Fruit fly (Drosophila melanogaster) whole organism, wandering third instar larva: Measurements from ENCODE around the gene boss.

Source experiments
- Abd-B ChIP-seq: fragments of >200 bp; optimal IDR thresholded peaks from 2 replicates; lab custom pipeline; 2017; ENCODE audit warnings: missing biosample characterization, missing genetic modification characterization
- CG32264 ChIP-seq: fragments of 200-800 bp; sonication (Bioruptor generic); optimal IDR thresholded peaks from 2 replicates; lab custom pipeline; 2016; ENCODE audit warnings: missing biosample characterization, missing genetic modification characterization
- CG9705 ChIP-seq: fragments of 200-800 bp; sonication (Bioruptor generic); optimal IDR thresholded peaks from 2 replicates; lab custom pipeline; 2018; ENCODE audit warnings: missing biosample characterization, mild to moderate bottlenecking, missing genetic modification characterization
- Dfd ChIP-seq: fragments of >200 bp; optimal IDR thresholded peaks from 2 replicates; lab custom pipeline; 2017; ENCODE audit warnings: missing biosample characterization, missing genetic modification characterization
- Dif ChIP-seq: fragments of 200-275, 200-300 bp; sonication (Bioruptor generic); optimal IDR thresholded peaks from 2 replicates; lab custom pipeline; 2018; ENCODE audit warnings: missing biosample characterization, missing genetic modification characterization; ENCODE audit not compliant: partially characterized antibody
- GATAd ChIP-seq: sonication (Bioruptor generic); optimal IDR thresholded peaks from 2 replicates; lab custom pipeline; 2016; ENCODE audit warnings: missing biosample characterization, missing genetic modification characterization
- HLH106 ChIP-seq: fragments of 200-800 bp; optimal IDR thresholded peaks from 3 replicates; lab custom pipeline; 2019; ENCODE audit warnings: missing biosample characterization, mild to moderate bottlenecking, missing genetic modification characterization, moderate library complexity
- Hnf4 ChIP-seq: fragments of 200-800 bp; sonication (Bioruptor generic); optimal IDR thresholded peaks from 2 replicates; lab custom pipeline; 2016; ENCODE audit warnings: missing biosample characterization, mild to moderate bottlenecking, missing genetic modification characterization
- Hr78 ChIP-seq: fragments of >200 bp; optimal IDR thresholded peaks from 2 replicates; lab custom pipeline; 2017; ENCODE audit warnings: missing biosample characterization, missing genetic modification characterization
- Hr83 ChIP-seq: fragments of 200-300 bp; sonication (Bioruptor generic); optimal IDR thresholded peaks from 2 replicates; lab custom pipeline; 2016; ENCODE audit warnings: missing biosample characterization, mild to moderate bottlenecking, missing genetic modification characterization, moderate library complexity; ENCODE audit not compliant: poor library complexity, severe bottlenecking
- Mio ChIP-seq: sonication (Bioruptor generic); optimal IDR thresholded peaks from 2 replicates; lab custom pipeline; 2016; ENCODE audit warnings: missing biosample characterization, missing genetic modification characterization
- N ChIP-seq: fragments of >200 bp; optimal IDR thresholded peaks from 2 replicates; lab custom pipeline; 2018; ENCODE audit warnings: missing biosample characterization, missing external identifiers, missing genetic modification characterization
- OdsH ChIP-seq: fragments of 200-800 bp; sonication (Bioruptor generic); optimal IDR thresholded peaks from 2 replicates; lab custom pipeline; 2016; ENCODE audit warnings: missing biosample characterization, mild to moderate bottlenecking, missing genetic modification characterization
- Rel ChIP-seq, 2 experiments: fragments of 200-800 bp; sonication (Bioruptor generic) in 1 of 2; optimal IDR thresholded peaks; 2 replicates in 1 of 2; 3 replicates in 1 of 2; lab custom pipeline; 2016 to 2019; ENCODE audit warnings: mild to moderate bottlenecking in 2 of 2, missing biosample characterization in 2 of 2, missing genetic modification characterization in 2 of 2, moderate library complexity in 1 of 2
- Vsx2 ChIP-seq: fragments of 200-300, 225-300 bp; sonication (Bioruptor generic); optimal IDR thresholded peaks from 2 replicates; lab custom pipeline; 2018; ENCODE audit warnings: missing biosample characterization, missing genetic modification characterization; ENCODE audit not compliant: partially characterized antibody
- br ChIP-seq: fragments of 200-800 bp; sonication (Bioruptor generic); optimal IDR thresholded peaks from 2 replicates; lab custom pipeline; 2016; ENCODE audit warnings: missing biosample characterization, missing genetic modification characterization
- brk ChIP-seq: fragments of 200-800 bp; sonication (Bioruptor generic); optimal IDR thresholded peaks from 2 replicates; lab custom pipeline; 2016; ENCODE audit warnings: missing biosample characterization, mild to moderate bottlenecking, missing genetic modification characterization
- dl ChIP-seq, 2 experiments: fragments of 175-275, 200-275 bp in 1 of 2; fragments of 200-275 bp in 1 of 2; sonication (Bioruptor generic); optimal IDR thresholded peaks; lab custom pipeline; 2018; ENCODE audit warnings: mild to moderate bottlenecking in 2 of 2, missing biosample characterization in 2 of 2, missing genetic modification characterization in 2 of 2, moderate library complexity in 2 of 2; ENCODE audit not compliant: partially characterized antibody in 2 of 2, insufficient read depth in 1 of 2
- dmrt93B ChIP-seq: fragments of 200-800 bp; sonication (Bioruptor generic); optimal IDR thresholded peaks from 2 replicates; lab custom pipeline; 2018; ENCODE audit warnings: missing biosample characterization, mild to moderate bottlenecking, missing genetic modification characterization
- ey ChIP-seq: fragments of 200-800 bp; sonication (Bioruptor generic); optimal IDR thresholded peaks from 2 replicates; lab custom pipeline; 2016; ENCODE audit warnings: missing biosample characterization, missing genetic modification characterization
- foxo ChIP-seq, 2 experiments: fragments of 200-800 bp; sonication (Bioruptor generic); optimal IDR thresholded peaks; 2 replicates in 1 of 2; 3 replicates in 1 of 2; lab custom pipeline; 2016 to 2017; ENCODE audit warnings: missing biosample characterization in 2 of 2, missing genetic modification characterization in 2 of 2
- fru ChIP-seq: fragments of 200-800 bp; sonication (Bioruptor generic); optimal IDR thresholded peaks from 3 replicates; lab custom pipeline; 2016; ENCODE audit warnings: missing biosample characterization, mild to moderate bottlenecking, missing genetic modification characterization
- h ChIP-seq: fragments of 200-800 bp; sonication (Bioruptor generic); optimal IDR thresholded peaks from 3 replicates; lab custom pipeline; 2016; ENCODE audit warnings: missing biosample characterization, mild to moderate bottlenecking, missing genetic modification characterization
- jim ChIP-seq: fragments of 175-275, 200-325 bp; sonication (Bioruptor generic); optimal IDR thresholded peaks from 2 replicates; lab custom pipeline; 2016; ENCODE audit warnings: missing biosample characterization, mild to moderate bottlenecking, missing genetic modification characterization
- lola ChIP-seq: fragments of >200 bp; optimal IDR thresholded peaks from 2 replicates; lab custom pipeline; 2017; ENCODE audit warnings: missing biosample characterization, missing genetic modification characterization
- pan ChIP-seq: fragments of >200 bp; optimal IDR thresholded peaks from 2 replicates; lab custom pipeline; 2017
- psq ChIP-seq: fragments of 200-800 bp; sonication (Bioruptor generic); optimal IDR thresholded peaks from 3 replicates; lab custom pipeline; 2017; ENCODE audit warnings: missing biosample characterization, mild to moderate bottlenecking, missing genetic modification characterization, moderate library complexity
- sage ChIP-seq: fragments of 200-800 bp; sonication (Bioruptor generic); optimal IDR thresholded peaks from 2 replicates; lab custom pipeline; 2016; ENCODE audit warnings: missing biosample characterization, mild to moderate bottlenecking, missing genetic modification characterization
- sv ChIP-seq: fragments of 200-800 bp; sonication (Bioruptor generic); optimal IDR thresholded peaks from 3 replicates; lab custom pipeline; 2016; ENCODE audit warnings: missing biosample characterization, missing genetic modification characterization
- tai ChIP-seq: sonication (Bioruptor generic); optimal IDR thresholded peaks from 2 replicates; lab custom pipeline; 2016; ENCODE audit warnings: missing biosample characterization, missing genetic modification characterization
- usp ChIP-seq: fragments of >200 bp; optimal IDR thresholded peaks from 2 replicates; lab custom pipeline; 2017; ENCODE audit warnings: missing biosample characterization, missing genetic modification characterization
- woc ChIP-seq: sonication (Bioruptor generic); optimal IDR thresholded peaks from 2 replicates; lab custom pipeline; 2016; ENCODE audit warnings: missing biosample characterization, mild to moderate bottlenecking, missing genetic modification characterization

Gene boss

DNA sequence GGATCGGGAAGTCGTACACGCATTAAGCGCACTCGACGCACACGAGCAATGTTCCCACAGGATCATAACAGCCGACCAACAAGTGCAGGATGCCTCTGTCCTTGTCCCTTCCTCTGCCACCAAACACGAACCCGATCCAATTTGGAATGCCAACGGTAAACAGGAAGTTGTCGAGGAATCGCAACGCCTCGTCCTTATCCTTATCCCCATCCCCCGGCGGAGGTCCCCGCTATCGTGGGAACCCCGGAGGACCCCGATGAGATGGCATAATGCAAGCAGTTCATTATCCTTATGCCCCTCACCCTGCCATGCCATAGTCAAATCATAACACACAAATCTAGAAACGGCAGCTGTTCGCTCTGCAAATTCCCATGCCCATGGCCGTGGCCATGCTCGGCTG is 37.3 kb downstream of the boss start:
- TF ChIP-seq dl (GFP tag; optimal IDR thresholded peaks at IDR 0.05; lab: Kevin White, UChicago; ENCODE audit: insufficient read depth in 1 of 2, partially characterized antibody in 2 of 2) (no peak), sage (GFP tag; lab: Kevin White, UChicago) (no peak), ey (GFP tag; lab: Kevin White, UChicago) (no peak), br (GFP tag; lab: Kevin White, UChicago) (no peak), usp (GFP tag; lab: Kevin White, UChicago) (no peak), sv (GFP tag; lab: Kevin White, UChicago) (no peak), Hr83 (GFP tag; lab: Kevin White, UChicago) (no peak), Hnf4 (GFP tag; lab: Kevin White, UChicago) (no peak), GATAd (GFP tag; lab: Kevin White, UChicago) (no peak), woc (GFP tag; lab: Kevin White, UChicago) (no peak), Dfd (GFP tag; lab: Kevin White, UChicago) (no peak), brk (GFP tag; lab: Kevin White, UChicago) (no peak), N (GFP tag; lab: Kevin White, UChicago) (no peak)

DNA sequence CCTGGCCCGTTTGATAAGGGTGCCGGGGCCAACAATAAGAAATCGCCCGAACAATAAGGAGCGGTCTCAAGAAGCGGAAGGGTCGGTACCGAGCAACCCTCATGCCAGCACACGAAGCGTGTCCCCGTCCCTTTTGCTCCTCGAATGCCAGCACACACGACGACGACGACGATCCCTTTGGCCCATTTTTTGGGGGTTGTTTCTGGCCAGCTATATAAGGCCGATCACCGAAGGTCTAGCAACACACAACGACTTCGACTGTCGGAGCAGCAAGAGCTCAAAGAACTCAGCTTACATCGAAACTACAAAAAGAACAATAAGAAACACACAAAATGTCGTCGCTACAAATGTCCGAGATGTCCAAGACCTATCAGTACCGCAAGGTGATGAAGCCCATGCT is 37.8 kb downstream of the boss start:
- TF ChIP-seq h (no peak), CG32264 (GFP tag; lab: Kevin White, UChicago) (no peak), woc (GFP tag; lab: Kevin White, UChicago) (no peak), Dfd (GFP tag; lab: Kevin White, UChicago) (no peak), jim (GFP tag; lab: Kevin White, UChicago) (no peak), N (GFP tag; lab: Kevin White, UChicago) (no peak), tai (no peak), psq (GFP tag; lab: Kevin White, UChicago) (no peak), ey (GFP tag; lab: Kevin White, UChicago) (no peak), Hr78 (GFP tag; lab: Kevin White, UChicago) (no peak), fru (no peak)

DNA sequence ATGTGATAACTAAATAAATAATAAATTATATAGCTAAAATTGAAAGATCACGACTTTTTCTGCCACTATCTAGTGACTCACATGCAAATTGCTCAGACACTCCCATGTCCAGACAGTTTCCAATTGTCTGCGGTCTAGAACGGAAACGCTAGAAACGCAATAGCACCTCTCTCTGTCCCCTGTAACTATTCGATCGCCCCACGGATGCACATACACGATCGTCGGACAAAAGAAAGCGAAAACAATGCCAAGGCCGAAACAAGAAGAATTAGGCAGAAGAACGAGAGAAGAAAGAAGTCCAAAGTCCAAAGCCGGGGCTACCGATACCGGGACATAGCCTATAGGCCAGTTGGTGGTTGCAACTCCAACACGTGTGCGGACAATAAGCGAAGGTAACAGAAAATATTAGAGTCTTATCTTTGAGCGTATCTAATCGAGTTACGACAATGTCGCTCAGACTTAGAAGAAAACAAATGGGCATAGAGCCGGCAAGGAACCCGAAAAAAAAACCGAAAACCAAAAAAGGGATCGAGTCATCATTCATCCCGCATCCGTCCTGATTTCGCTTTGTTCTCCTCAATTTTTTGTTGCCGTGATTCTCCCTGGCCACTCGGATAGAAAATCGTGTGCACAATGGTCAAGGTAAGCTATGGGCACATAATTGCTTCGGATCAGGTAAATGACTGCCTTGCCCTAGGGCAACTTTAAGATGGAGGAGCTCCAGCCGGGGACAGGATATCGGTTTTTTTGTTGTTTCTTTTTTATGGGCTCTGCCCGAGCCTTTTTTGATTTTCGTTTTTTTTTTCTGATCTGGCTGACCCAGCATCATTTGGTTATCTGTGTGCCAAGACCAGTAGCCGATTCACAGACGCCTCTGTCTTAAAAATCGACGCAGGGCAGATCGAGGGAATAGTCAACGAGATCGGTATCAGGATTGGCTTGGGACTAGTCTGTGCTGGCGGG is 39.2 kb downstream of the boss start:
- TF ChIP-seq Hr83 (GFP tag; lab: Kevin White, UChicago) (no peak), Hnf4 (GFP tag; lab: Kevin White, UChicago) (peak; percentile 36), psq (GFP tag; lab: Kevin White, UChicago) (peak; percentile 25)

DNA sequence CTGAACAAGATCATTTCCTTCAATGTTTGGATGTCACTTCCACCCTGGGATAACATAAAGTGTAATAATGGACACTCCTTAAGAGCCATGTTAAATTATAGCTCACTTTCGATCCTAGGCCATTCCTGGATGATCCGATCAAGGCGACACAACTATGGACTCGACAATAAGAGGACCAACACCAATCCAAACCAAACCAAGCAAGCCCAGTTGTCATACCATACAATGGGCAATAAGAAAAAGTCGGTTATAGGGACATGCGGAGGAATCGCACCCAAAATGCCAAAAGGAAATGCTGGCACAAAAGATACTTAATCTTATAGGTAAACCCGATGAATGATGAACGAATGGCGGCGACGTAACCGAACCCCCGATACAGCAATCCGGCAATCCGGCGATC is 40.2 kb downstream of the boss start:
- no peak for TF ChIP-seq sage (GFP tag; lab: Kevin White, UChicago)
- TF ChIP-seq sv (GFP tag; lab: Kevin White, UChicago): no peak
- TF ChIP-seq woc (GFP tag; lab: Kevin White, UChicago): no peak
- TF ChIP-seq Vsx2 (GFP tag; lab: Kevin White, UChicago): no peak
- no peak for TF ChIP-seq fru
- no peak for TF ChIP-seq Dfd (GFP tag; lab: Kevin White, UChicago)
- TF ChIP-seq, all 38 proteins: peak for 0

DNA sequence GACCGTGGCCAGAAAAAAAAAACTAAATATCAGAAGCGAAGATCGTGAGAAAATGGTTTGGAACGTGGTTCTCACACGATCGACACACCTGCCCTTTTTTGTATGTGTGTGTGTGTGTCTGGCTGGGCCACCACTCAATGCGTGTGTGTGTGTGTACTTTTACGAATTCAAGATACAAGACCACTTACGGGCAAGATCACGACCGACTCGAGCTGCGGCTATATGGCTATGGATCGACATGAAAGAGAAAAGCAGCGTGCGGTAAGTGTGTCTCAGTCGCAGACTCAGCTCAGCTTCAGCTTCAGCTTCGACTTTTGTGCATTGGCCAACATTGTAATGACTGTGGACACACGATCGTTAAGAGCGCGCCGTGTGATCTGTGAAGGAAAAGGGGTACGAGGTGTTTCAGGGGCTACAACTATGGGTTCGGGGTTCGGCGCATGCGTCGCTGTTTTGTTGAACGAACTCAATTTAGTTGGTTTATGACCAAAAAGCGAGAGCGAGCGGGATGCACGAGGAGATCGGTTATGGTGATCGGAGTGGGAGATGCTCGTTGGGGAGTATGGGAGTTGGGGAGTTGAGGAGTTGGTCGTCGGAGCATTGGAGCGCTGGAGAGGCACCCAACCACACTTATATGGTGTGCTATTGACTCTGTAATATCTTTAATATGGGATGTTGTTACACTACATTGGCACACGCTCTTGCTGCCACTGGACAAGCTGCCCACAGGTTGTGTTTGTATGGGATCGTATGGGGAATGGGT is 41.0 kb downstream of the boss start:
- TF ChIP-seq pan (lab: Kevin White, UChicago) (no peak), ey (GFP tag; lab: Kevin White, UChicago) (no peak), lola (no peak), Dfd (GFP tag; lab: Kevin White, UChicago) (no peak), CG32264 (GFP tag; lab: Kevin White, UChicago) (no peak), CG9705 (no peak), Hr78 (GFP tag; lab: Kevin White, UChicago) (no peak), HLH106 (tag; lab: Kevin White, UChicago) (no peak), usp (GFP tag; lab: Kevin White, UChicago) (no peak), brk (GFP tag; lab: Kevin White, UChicago) (peak; percentile 71), Dif (GFP tag; lab: Kevin White, UChicago) (peak; percentile 28), Hnf4 (GFP tag; lab: Kevin White, UChicago) (no peak), dmrt93B (no peak), Rel (GFP tag; optimal IDR thresholded peaks at IDR 0.05; lab: Kevin White, UChicago) (no peak), Rel (tag; optimal IDR thresholded peaks at IDR 0.05; lab: Kevin White, UChicago) (no peak), tai (no peak), woc (GFP tag; lab: Kevin White, UChicago) (no peak), OdsH (no peak), psq (GFP tag; lab: Kevin White, UChicago) (peak; percentile 51), Mio (GFP tag; lab: Kevin White, UChicago) (no peak), Abd-B (GFP tag; lab: Kevin White, UChicago) (no peak), Vsx2 (GFP tag; lab: Kevin White, UChicago) (no peak), sage (GFP tag; lab: Kevin White, UChicago) (no peak), fru (peak; percentile 35), N (GFP tag; lab: Kevin White, UChicago) (no peak), foxo (GFP tag; optimal IDR thresholded peaks at IDR 0.05; lab: Kevin White, UChicago) (no peak), Hr83 (GFP tag; lab: Kevin White, UChicago) (peak; percentile 70), jim (GFP tag; lab: Kevin White, UChicago) (peak; percentile 49), br (GFP tag; lab: Kevin White, UChicago) (no peak)
